Fruit fly (Drosophila melanogaster) whole organism, prepupa: Measurements from ENCODE around the gene sd.

Experiments
- Blimp-1 ChIP-seq: fragments of 200-800 bp; sonication (Bioruptor generic); optimal IDR thresholded peaks from 3 replicates; lab custom pipeline; 2017; ENCODE audit warnings: missing biosample characterization, missing genetic modification characterization, mild to moderate bottlenecking, moderate library complexity, missing genetic modification reagents
- CG10669 ChIP-seq: fragments of 200-800 bp; sonication (Bioruptor generic); optimal IDR thresholded peaks from 3 replicates; lab custom pipeline; 2018; ENCODE audit warnings: missing biosample characterization, mild to moderate bottlenecking, missing genetic modification characterization, moderate library complexity
- CG34406 ChIP-seq: fragments of 200-800 bp; sonication (Bioruptor generic); optimal IDR thresholded peaks from 3 replicates; lab custom pipeline; 2016; ENCODE audit warnings: missing biosample characterization, missing genetic modification characterization
- CG8319 ChIP-seq: fragments of 200-800 bp; sonication (Bioruptor generic); optimal IDR thresholded peaks from 3 replicates; lab custom pipeline; 2016; ENCODE audit warnings: missing biosample characterization, missing genetic modification characterization
- esn ChIP-seq: fragments of 200-800 bp; sonication (Bioruptor generic); optimal IDR thresholded peaks from 2 replicates; lab custom pipeline; 2016; ENCODE audit warnings: missing biosample characterization, mild to moderate bottlenecking, missing genetic modification characterization, moderate library complexity
- spab ChIP-seq: fragments of 200-800 bp; sonication (Bioruptor generic); optimal IDR thresholded peaks from 2 replicates; lab custom pipeline; 2017; ENCODE audit warnings: missing biosample characterization, mild to moderate bottlenecking, missing genetic modification characterization, missing genetic modification reagents
- ss ChIP-seq, 2 experiments: fragments of 200-800 bp; sonication (Bioruptor generic); optimal IDR thresholded peaks; 2 replicates in 1 of 2; 3 replicates in 1 of 2; lab custom pipeline; 2017 to 2018; ENCODE audit warnings: mild to moderate bottlenecking in 2 of 2, missing biosample characterization in 2 of 2, missing genetic modification characterization in 2 of 2, moderate library complexity in 1 of 2

- TF ChIP-seq spab (GFP tag; lab: Kevin White, UChicago) (no peak), ss (GFP tag; optimal IDR thresholded peaks at IDR 0.05; lab: Kevin White, UChicago) (no peak), CG8319 (GFP tag; lab: Kevin White, UChicago) (no peak), CG10669 (GFP tag; lab: Kevin White, UChicago) (no peak), Blimp-1 (no peak), esn (no peak), CG34406 (GFP tag; lab: Kevin White, UChicago) (no peak)
Observed at dm6 chrX:15816127-15816526, 12.0 kb downstream of the sd start.
